Fruit fly (Drosophila melanogaster): ENCODE measurements around the gene Rcd4.

Gene Rcd4

DNA sequence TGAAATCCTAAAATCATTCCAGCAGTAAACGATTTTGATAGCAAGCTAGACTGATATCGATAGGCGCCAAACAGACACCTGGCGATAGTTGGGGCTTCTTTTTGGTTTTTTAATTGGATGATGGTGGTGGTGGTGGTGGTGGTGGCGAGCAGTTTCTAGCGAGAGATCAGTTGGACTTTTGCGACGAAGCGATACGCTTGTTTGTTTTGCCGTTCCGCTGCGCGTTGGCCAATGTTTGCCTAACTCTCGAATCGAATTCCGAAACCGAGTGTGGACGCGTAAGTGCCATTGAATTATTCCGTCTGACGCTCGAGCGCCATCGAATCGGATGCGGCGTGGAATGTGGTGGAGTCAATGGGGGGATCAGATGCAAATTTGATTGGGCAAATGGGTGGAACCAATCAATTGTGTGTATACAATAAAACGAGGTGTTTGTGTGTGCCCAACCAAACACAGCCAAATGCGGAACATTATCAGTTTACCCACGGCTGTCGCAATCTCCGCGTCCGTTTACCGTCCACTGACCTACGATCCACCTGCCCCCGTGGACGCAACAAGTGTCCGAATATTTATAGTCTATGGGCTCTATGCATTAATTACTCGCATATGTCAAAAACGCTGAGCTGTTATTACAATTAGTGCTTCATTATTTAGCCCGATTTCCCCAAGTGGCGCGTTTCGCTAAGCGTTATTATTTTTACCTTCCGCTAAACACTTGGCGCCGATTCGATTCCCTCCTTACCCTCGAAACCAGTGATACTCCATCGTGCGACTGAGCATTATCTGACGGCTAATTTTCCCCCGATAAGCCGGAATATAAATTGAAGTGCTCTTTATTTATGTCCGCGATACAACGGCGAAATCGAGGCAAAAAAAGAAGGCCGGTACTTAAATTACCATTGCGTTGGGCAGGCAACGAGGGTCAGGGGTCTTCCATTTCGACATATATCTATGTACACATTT lies 12.0 kb upstream of the Rcd4 start, which contains the start of gene CG17292 (continued):
- 0 out of 2 replicates have a peak, but pooled peaks have one; percentile 13 for TF ChIP-seq CG31224 (GFP tag; IDR thresholded peaks at IDR 0.05)
- TF ChIP-seq CG10209 (GFP tag; optimal IDR thresholded peaks at IDR 0.05), result peak; percentile 37
- no peak for TF ChIP-seq croc (GFP tag; conservative IDR thresholded peaks at IDR 0.05)
- no peak for TF ChIP-seq Dip2 (GFP tag; IDR thresholded peaks at IDR 0.05)
- peak; percentile 62 for TF ChIP-seq CG13894 (tag; optimal IDR thresholded peaks at IDR 0.05)

DNA sequence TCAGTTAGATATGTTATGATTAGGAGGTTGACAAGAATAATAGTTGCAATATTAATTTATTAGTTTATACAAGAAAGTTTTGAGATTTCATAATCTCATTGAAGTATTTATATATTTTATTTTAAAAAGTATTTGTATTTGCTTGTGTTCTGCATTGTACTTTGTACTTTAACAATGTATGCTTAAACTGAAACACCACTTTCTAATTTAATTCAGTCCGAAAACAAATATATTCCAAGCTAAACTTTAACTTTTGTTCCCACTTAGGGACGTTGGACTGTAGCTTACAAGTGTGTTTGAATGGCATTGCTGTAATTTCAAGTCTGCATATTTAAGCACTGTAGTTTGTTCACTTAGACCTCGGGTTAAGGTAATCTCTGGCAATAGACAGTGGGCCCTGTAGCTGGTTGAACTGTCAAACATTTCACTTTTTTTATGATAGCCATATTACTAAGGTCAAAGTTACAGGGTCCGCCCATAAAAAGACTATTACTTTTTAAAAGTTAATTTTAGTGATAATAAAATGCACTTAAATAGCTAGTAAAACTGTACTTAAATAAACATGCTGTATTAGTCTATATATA lies 11.2 kb upstream of the Rcd4 start:
- TF ChIP-seq CG15073 (GFP tag; optimal IDR thresholded peaks at IDR 0.05), result no peak
- peak; percentile 48 for TF ChIP-seq CG11504 (tag; optimal IDR thresholded peaks at IDR 0.05)
- peak; percentile 6 for TF ChIP-seq CG18599 (GFP tag; optimal IDR thresholded peaks at IDR 0.05)
- no peak for TF ChIP-seq CG8359 (GFP tag; optimal IDR thresholded peaks at IDR 0.05; ENCODE audit: borderline replicate concordance)
- TF ChIP-seq gem (tag; optimal IDR thresholded peaks at IDR 0.05), result peak; percentile 42
- no peak for TF ChIP-seq cwo (GFP tag; optimal IDR thresholded peaks at IDR 0.05)
- no peak for TF ChIP-seq aop (GFP tag; IDR thresholded peaks at IDR 0.05)
- peak; percentile 31 for TF ChIP-seq CG17829 (tag; optimal IDR thresholded peaks at IDR 0.05)
- peak; percentile 27 for TF ChIP-seq CG9437 (GFP tag; optimal IDR thresholded peaks at IDR 0.05)
- no peak for TF ChIP-seq wor (GFP tag; IDR thresholded peaks at IDR 0.05)
- no peak for TF ChIP-seq H2.0 (GFP tag; IDR thresholded peaks at IDR 0.05)
- no peak for TF ChIP-seq slbo (GFP tag; IDR thresholded peaks at IDR 0.05)
- 0 out of 3 replicates have a peak, but pooled peaks have one; percentile 23 for TF ChIP-seq so (GFP tag; IDR thresholded peaks at IDR 0.05)
- TF ChIP-seq CG13123 (GFP tag; optimal IDR thresholded peaks at IDR 0.05), result no peak
- TF ChIP-seq pfk (GFP tag; optimal IDR thresholded peaks at IDR 0.05), result no peak
- TF ChIP-seq CG2712 (tag; optimal IDR thresholded peaks at IDR 0.05), result peak; percentile 29
- TF ChIP-seq tap (tag; optimal IDR thresholded peaks at IDR 0.05), result peak; percentile 21
- no peak for TF ChIP-seq crc (GFP tag; optimal IDR thresholded peaks at IDR 0.05)
- TF ChIP-seq CG10366 (GFP tag; IDR thresholded peaks at IDR 0.05), result 0 out of 2 replicates have a peak, but pooled peaks have one; percentile 8
- TF ChIP-seq CG6813 (GFP tag; optimal IDR thresholded peaks at IDR 0.05), result peak; percentile 14
- TF ChIP-seq dmrt99B (tag; optimal IDR thresholded peaks at IDR 0.05), result peak; percentile 54
- TF ChIP-seq gt (GFP tag; IDR thresholded peaks at IDR 0.05), result no peak
- TF ChIP-seq dysf (GFP tag; IDR thresholded peaks at IDR 0.05), result 0 out of 3 replicates have a peak, but pooled peaks have one; percentile 12
- peak; percentile 56; the same call in 1 of the 3 replicates for TF ChIP-seq CG17361 (GFP tag; IDR thresholded peaks at IDR 0.05)
- TF ChIP-seq unpg (GFP tag; optimal IDR thresholded peaks at IDR 0.05), result peak; percentile 8
- peak; percentile 10 for TF ChIP-seq CoRest (tag; optimal IDR thresholded peaks at IDR 0.05)
- no peak for TF ChIP-seq en (GFP tag; optimal IDR thresholded peaks at IDR 0.05)
- peak; percentile 2 for TF ChIP-seq PHDP (tag; optimal IDR thresholded peaks at IDR 0.05)
- peak; percentile 23 for TF ChIP-seq CG12659 (GFP tag; optimal IDR thresholded peaks at IDR 0.05)
- TF ChIP-seq CG8388 (GFP tag; optimal IDR thresholded peaks at IDR 0.05), result peak; percentile 4
- peak; percentile 22 for TF ChIP-seq CG4424 (GFP tag; optimal IDR thresholded peaks at IDR 0.05)
- TF ChIP-seq Hmr (GFP tag; optimal IDR thresholded peaks at IDR 0.05), result no peak
- TF ChIP-seq Med (GFP tag), result peak; percentile 61
- no peak for TF ChIP-seq Spps (tag; optimal IDR thresholded peaks at IDR 0.05)
- TF ChIP-seq Drgx (GFP tag; IDR thresholded peaks at IDR 0.05), result peak; percentile 41; the same call in 1 of the 2 replicates
- TF ChIP-seq dpn (GFP tag; optimal IDR thresholded peaks at IDR 0.05), result peak in 1 of 2 experiments; percentile 24
- TF ChIP-seq CG2678 (tag; optimal IDR thresholded peaks at IDR 0.05), result peak; percentile 65
- no peak for TF ChIP-seq Ada2b (GFP tag; IDR thresholded peaks at IDR 0.05)
- peak; percentile 50; the same call in 1 of the 2 replicates for TF ChIP-seq CG31441 (GFP tag; IDR thresholded peaks at IDR 0.05)
- no peak for TF ChIP-seq Dek (tag; optimal IDR thresholded peaks at IDR 0.05)

Data from whole organism, embryonic.